Worm (Caenorhabditis elegans): ENCODE results near the gene ttr-57.
A peak's percentile ranks its signal among the peaks of the same experiment; 100 is the strongest.

ttr-57 gene

DNA sequence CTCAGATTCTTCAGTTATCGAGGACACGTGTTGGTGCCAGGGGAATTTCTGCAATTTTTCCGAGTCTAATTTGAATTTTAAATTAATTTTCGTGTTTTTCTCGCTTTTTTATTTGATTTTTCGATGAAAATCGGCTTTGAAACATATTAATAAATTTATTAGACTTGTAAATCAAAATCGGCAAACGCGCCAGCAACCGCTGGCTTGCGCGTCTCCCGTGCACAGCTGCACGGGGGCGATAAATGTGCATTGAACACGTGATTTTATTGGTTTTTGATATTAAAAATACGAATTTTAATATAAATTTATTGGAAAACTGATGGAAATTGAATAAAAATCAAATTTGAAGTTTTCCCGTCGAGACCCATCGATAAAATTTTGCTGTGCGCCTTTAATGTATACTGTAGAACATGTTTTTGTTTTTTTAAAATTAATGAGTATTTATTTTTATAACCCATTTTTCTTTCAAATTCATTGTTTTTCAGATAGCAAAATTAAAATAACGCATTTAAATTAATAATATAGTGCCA, 24.3 kb upstream of the ttr-57 start, which contains the start of gene F26F2.7:
TSS of gene F26F2.7 (plus strand) at position 480 of the 530 bp plus-strand sequence.
- peak; percentile 71 for TF ChIP-seq sem-4 (tag; optimal IDR thresholded peaks at IDR 0.05)
- TF ChIP-seq lin-39 (tag; optimal IDR thresholded peaks at IDR 0.05) = no peak
- no peak for TF ChIP-seq unc-62 (GFP tag; optimal IDR thresholded peaks at IDR 0.05)
- no peak for TF ChIP-seq nhr-237 (tag; optimal IDR thresholded peaks at IDR 0.05)
- TF ChIP-seq ceh-16 (tag; optimal IDR thresholded peaks at IDR 0.05) = no peak
- TF ChIP-seq gmeb-1 (tag; optimal IDR thresholded peaks at IDR 0.05) = peak; percentile 80
- TF ChIP-seq crh-2 (tag; optimal IDR thresholded peaks at IDR 0.05) = peak; percentile 88
- no peak for TF ChIP-seq ama-1 (optimal IDR thresholded peaks at IDR 0.05)
- peak; percentile 75 for TF ChIP-seq lin-11 (tag; optimal IDR thresholded peaks at IDR 0.05)
- peak; percentile 75 for TF ChIP-seq unc-55 (GFP tag; optimal IDR thresholded peaks at IDR 0.05)
- TF ChIP-seq zag-1 (tag; optimal IDR thresholded peaks at IDR 0.05) = peak; percentile 34
- TF ChIP-seq sma-3 (GFP tag; optimal IDR thresholded peaks at IDR 0.05) = peak; percentile 80
- TF ChIP-seq nhr-21 (tag; optimal IDR thresholded peaks at IDR 0.05) = peak; percentile 58
- no peak for TF ChIP-seq nhr-77 (tag; optimal IDR thresholded peaks at IDR 0.05)
- no peak for TF ChIP-seq mbf-1 (tag; optimal IDR thresholded peaks at IDR 0.05)
- no peak for TF ChIP-seq aly-2 (tag; optimal IDR thresholded peaks at IDR 0.05)
- no peak for TF ChIP-seq peb-1 (tag; optimal IDR thresholded peaks at IDR 0.05)
- no peak for TF ChIP-seq skn-1 (tag; optimal IDR thresholded peaks at IDR 0.05)
- TF ChIP-seq nhr-129 (tag; optimal IDR thresholded peaks at IDR 0.05) = no peak
- no peak for TF ChIP-seq ZK546.5 (tag; optimal IDR thresholded peaks at IDR 0.05)
- TF ChIP-seq mdl-1 (tag; optimal IDR thresholded peaks at IDR 0.05) = peak; percentile 30 to 45
- TF ChIP-seq nhr-25 (tag; optimal IDR thresholded peaks at IDR 0.05) = no peak
- TF ChIP-seq nhr-12 (tag; optimal IDR thresholded peaks at IDR 0.05) = no peak
- peak; percentile 94 for TF ChIP-seq C34F6.9 (tag; optimal IDR thresholded peaks at IDR 0.05)
- TF ChIP-seq elt-1 (tag; optimal IDR thresholded peaks at IDR 0.05) = no peak
- TF ChIP-seq ztf-4 (tag; optimal IDR thresholded peaks at IDR 0.05) = peak; percentile 61
- TF ChIP-seq R02D3.7 (tag; optimal IDR thresholded peaks at IDR 0.05) = peak; percentile 21
- TF ChIP-seq nhr-23 (tag; optimal IDR thresholded peaks at IDR 0.05) = no peak
- TF ChIP-seq snpc-4 (tag; optimal IDR thresholded peaks at IDR 0.05) = peak; percentile 43
- peak; percentile 29 for TF ChIP-seq dmd-4 (tag; optimal IDR thresholded peaks at IDR 0.05)
- no peak for TF ChIP-seq Y55F3AM.14 (GFP tag; optimal IDR thresholded peaks at IDR 0.05)
- peak; percentile 45 for TF ChIP-seq fos-1 (tag; optimal IDR thresholded peaks at IDR 0.05)
- TF ChIP-seq egl-27 (tag; optimal IDR thresholded peaks at IDR 0.05) = peak; percentile 21
- TF ChIP-seq blmp-1 (tag; optimal IDR thresholded peaks at IDR 0.05; ENCODE audit: insufficient read depth) = no peak
- no peak for TF ChIP-seq ztf-11 (tag; optimal IDR thresholded peaks at IDR 0.05)
- TF ChIP-seq lin-13 (GFP tag; optimal IDR thresholded peaks at IDR 0.05) = peak; percentile 85
- TF ChIP-seq alr-1 (tag; optimal IDR thresholded peaks at IDR 0.05) = no peak
- TF ChIP-seq unc-39 (tag; optimal IDR thresholded peaks at IDR 0.05) = no peak
- TF ChIP-seq nhr-11 (tag; optimal IDR thresholded peaks at IDR 0.05) = no peak
- no peak for TF ChIP-seq sma-9 (GFP tag; optimal IDR thresholded peaks at IDR 0.05)
- no peak for TF ChIP-seq sma-9 (tag; optimal IDR thresholded peaks at IDR 0.05)
- TF ChIP-seq elt-3 (tag; optimal IDR thresholded peaks at IDR 0.05) = no peak
- TF ChIP-seq nhr-10 (tag; optimal IDR thresholded peaks at IDR 0.05) = no peak
- TF ChIP-seq F13H6.1 (tag; optimal IDR thresholded peaks at IDR 0.05) = peak; percentile 68
- no peak for TF ChIP-seq ztf-1 (GFP tag; conservative IDR thresholded peaks at IDR 0.05)
- no peak for TF ChIP-seq nhr-6 (tag; optimal IDR thresholded peaks at IDR 0.05)
- peak; percentile 82 to 93 for TF ChIP-seq lsy-2 (tag; optimal IDR thresholded peaks at IDR 0.05)
- TF ChIP-seq mab-5 (tag; optimal IDR thresholded peaks at IDR 0.05) = peak; percentile 61
- no peak for TF ChIP-seq ceh-82 (tag; optimal IDR thresholded peaks at IDR 0.05)
